Fruit fly (Drosophila melanogaster): ENCODE data around the gene Arl8.
A peak's percentile ranks its signal among the peaks of the same experiment; 100 is the strongest.

Gene Arl8

DNA sequence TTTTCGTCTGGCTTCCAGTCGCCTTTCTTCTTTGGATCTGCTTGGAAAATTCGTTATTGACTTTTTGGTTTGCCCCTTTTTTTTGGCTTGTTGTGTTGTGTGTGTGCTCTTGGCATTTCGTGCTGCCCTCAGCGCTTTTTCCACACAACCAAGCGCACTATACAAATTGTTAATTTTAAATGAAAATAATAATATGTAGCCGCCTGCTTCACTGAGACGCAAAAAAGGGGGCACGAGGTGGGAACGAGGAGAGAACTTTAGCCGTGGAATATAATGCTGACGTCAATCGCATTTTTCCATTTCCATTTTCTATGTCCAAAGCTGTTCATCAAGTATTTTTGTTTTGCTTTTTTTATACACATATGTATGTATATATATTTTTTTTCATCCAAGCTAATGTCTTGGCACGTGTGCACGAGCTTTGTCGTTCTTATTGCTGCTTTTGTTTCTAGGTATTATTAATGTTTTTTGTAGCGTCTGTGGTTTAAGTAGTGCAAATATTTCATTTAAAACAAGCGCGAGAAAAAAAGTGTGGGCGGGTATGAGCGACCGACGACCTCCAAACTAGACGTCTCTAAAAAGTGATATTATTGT is 14.5 kb upstream of the Arl8 start:
- TF ChIP-seq psq (optimal IDR thresholded peaks at IDR 0.05) (no peak), CG8478 (optimal IDR thresholded peaks at IDR 0.05) (no peak), EcR (GFP tag; optimal IDR thresholded peaks at IDR 0.05) (no peak), pan (optimal IDR thresholded peaks at IDR 0.05) (no peak), usp (GFP tag; optimal IDR thresholded peaks at IDR 0.05) (no peak), Dll (optimal IDR thresholded peaks at IDR 0.05) (no peak)

DNA sequence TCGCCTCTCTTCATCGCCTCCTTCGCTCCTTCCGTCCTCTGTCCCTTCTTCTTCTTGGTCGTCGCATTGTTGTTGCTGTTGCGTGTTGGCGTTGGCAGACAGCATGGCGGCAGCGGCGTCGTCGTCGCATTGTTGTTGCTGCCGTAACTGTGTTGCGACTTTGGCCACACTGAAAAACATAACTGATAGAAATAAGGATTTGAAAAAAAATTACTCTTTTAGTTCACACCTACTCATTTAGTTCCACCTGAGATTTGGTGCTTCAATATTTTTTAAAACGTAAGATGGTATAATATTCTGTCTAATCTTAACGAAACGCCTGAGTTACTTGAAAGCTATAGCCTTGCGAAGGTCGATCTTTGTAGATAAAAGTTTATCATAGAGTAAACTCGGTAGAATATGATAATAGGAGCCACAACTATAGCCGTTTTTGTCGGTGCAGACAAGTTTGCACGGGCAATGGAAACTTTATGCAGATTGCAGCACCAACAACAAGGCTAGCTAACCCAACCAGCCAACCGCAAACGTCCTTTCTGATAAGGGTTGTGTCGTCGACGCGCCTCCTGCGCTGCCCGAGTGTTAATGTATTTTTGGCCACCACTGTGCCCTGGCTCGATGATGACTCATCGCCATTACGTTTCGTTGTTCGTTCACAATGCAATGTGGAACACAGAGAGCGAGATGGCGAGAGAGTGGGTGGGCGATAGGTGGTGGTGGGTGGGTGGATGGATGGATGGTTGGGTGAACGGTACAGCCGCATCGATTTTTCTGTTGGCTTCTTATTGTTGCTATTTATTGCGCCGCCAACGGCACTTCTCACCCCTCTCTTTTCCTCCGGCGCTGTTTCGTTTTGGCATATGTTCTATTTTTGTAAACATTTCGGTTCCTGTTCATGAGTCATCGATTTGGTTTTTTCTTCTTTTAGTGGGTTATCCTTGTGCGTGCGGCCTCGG is 13.2 kb upstream of the Arl8 start:
- TF ChIP-seq pan (optimal IDR thresholded peaks at IDR 0.05) (no peak), psq (optimal IDR thresholded peaks at IDR 0.05) (no peak), EcR (GFP tag; optimal IDR thresholded peaks at IDR 0.05) (no peak), Dll (optimal IDR thresholded peaks at IDR 0.05) (peak; percentile 22)

DNA sequence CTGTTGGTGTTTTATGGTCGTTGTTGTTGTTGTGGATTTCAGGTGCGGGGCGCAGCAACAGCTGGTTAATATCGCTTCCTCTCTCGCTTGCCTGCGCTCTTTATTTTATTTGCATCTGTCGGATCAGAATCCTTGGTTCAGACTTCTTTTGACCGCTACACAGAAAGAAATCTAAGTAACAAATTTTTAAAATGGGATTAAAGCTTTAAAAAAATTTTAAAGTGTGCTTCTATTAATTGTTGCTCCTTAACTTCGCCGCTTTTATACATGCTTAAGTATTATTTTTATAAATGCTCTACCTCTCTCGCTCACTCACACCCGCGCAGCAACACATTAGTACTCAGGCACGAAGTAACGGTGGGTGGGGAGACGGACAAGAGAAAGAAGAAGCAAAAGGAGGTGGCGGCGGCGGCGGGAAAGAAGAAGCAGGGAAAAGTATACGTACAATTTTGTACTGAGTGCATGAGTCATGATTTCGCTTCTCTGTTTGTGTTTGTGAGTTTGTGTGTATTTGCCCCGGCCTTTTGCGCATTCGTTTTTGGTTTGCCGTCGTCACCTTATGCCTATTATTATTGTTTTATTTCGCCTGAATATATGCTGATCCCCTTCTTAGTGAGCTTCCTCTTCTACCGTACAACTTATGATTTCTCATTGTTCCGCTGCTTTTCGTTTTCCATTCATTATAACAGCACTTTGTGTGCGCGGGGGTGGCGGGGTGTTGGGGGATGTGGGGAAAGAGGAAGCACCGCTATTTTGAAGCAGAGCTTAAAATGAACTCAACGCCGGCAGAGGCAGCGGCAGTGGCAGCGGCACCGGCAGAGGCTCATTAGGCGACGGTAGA is 12.4 kb upstream of the Arl8 start:
- no peak for TF ChIP-seq usp (GFP tag; optimal IDR thresholded peaks at IDR 0.05)

DNA sequence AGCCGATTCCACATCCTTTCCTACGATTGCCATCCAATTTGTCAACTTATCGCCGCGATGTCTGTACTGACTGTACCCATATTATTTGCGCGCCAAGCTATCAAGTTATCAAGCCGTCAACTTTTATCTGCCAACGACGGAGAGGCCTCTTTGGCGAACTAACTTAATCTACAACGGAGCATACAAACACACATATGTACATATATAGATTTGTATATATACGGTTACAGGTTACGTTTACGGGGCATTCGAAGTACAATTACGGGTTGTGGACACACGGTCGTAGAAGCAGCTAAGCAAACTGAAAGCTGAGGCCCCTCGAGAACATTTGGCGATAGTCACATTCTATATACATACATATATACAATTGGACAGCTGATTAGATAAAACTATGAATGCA is 11.2 kb upstream of the Arl8 start:
- TF ChIP-seq Dll (optimal IDR thresholded peaks at IDR 0.05) = no peak
- no peak for TF ChIP-seq psq (optimal IDR thresholded peaks at IDR 0.05)
- TF ChIP-seq usp (GFP tag; optimal IDR thresholded peaks at IDR 0.05) = no peak
- no peak for TF ChIP-seq CG8478 (optimal IDR thresholded peaks at IDR 0.05)
- TF ChIP-seq EcR (GFP tag; optimal IDR thresholded peaks at IDR 0.05) = no peak
- no peak for TF ChIP-seq pan (optimal IDR thresholded peaks at IDR 0.05)

DNA sequence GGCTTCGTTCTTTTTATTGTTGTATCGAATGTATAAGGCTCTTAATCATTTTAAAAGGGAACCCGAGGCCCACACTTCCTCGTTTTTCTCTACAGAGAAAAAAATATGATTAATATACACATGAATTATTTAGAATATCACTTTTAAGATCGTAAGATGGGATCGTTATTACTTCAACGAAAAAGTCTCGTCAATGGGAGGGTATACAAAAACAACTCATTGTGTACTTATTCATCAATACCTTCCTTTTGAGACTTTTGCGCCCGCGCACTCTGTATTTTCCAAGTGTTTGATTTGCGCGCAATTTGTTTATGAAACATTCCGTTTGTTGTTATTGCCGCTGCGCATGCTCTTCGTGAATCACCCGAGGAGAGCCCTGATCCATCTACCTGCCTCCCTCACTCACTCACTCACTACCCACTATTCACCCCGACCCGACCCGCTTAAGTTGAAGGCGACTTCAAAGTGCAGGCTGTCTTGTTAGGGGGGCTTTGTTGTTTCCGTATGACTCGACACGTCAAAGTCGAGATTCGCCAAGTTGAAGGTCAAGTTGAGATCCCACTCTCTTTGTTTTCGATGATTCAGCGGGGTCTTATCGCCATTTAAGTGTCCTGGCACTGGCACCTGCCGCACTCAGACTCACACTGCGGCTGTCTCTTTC is 10.3 kb upstream of the Arl8 start:
- no peak for TF ChIP-seq psq (optimal IDR thresholded peaks at IDR 0.05)
- no peak for TF ChIP-seq pan (optimal IDR thresholded peaks at IDR 0.05)
- no peak for TF ChIP-seq CG8478 (optimal IDR thresholded peaks at IDR 0.05)
- TF ChIP-seq usp (GFP tag; optimal IDR thresholded peaks at IDR 0.05) = no peak
- TF ChIP-seq Dll (optimal IDR thresholded peaks at IDR 0.05) = no peak
- TF ChIP-seq EcR (GFP tag; optimal IDR thresholded peaks at IDR 0.05) = no peak

DNA sequence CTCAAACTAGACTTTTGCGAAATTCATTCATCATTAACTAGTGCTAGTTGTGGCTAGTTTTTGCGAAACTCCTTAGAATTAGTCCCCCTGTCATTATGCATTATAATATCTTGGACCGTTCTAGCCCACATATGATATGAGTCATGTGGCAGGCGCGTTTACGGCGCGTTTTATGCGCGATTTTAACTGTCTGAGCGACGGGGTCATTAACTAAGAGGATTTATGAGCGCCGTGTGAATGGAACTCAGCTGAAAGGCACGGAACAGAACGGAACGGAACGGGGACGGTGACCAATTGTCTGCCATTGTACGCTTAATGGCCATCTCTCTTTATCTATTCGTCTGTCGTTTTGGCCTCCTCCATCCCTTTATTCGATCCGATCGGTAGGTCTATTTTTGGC is 8.3 kb upstream of the Arl8 start:
- TF ChIP-seq usp (GFP tag; optimal IDR thresholded peaks at IDR 0.05) = no peak
- no peak for TF ChIP-seq psq (optimal IDR thresholded peaks at IDR 0.05)
- TF ChIP-seq CG8478 (optimal IDR thresholded peaks at IDR 0.05) = no peak
- no peak for TF ChIP-seq EcR (GFP tag; optimal IDR thresholded peaks at IDR 0.05)
- no peak for TF ChIP-seq Dll (optimal IDR thresholded peaks at IDR 0.05)
- no peak for TF ChIP-seq pan (optimal IDR thresholded peaks at IDR 0.05)

DNA sequence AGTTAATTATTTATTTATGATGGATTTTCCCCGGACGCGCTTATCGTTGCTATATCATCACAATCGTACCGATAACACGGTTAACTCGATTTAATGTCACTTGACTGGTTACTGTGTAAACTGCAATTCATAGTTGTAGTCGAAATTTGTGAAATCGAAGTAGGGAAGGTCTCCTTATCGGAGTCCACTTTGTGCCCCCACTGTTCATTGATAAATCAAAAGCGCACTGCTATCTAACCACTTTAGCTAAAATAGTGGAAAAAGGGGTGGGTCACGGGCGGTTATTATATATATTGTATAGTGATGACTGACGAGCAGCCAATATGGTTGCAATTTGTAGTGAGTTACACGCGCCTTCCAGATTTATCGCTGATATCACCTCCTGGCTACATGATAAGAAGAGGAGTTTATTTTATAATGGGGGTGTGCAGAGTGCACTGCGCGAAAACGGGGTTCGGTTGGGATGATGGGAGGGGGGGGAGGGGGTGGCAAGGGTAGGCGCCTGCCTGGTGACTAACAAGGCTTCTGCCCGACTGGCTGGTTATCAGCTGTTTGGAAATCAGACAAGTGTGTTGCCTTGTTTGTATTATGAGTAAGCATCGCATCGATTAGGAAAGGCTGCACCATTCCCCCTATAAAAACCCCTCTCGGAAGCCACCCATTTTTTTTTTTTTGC is 7.5 kb upstream of the Arl8 start:
- TF ChIP-seq Dll (optimal IDR thresholded peaks at IDR 0.05) = no peak

DNA sequence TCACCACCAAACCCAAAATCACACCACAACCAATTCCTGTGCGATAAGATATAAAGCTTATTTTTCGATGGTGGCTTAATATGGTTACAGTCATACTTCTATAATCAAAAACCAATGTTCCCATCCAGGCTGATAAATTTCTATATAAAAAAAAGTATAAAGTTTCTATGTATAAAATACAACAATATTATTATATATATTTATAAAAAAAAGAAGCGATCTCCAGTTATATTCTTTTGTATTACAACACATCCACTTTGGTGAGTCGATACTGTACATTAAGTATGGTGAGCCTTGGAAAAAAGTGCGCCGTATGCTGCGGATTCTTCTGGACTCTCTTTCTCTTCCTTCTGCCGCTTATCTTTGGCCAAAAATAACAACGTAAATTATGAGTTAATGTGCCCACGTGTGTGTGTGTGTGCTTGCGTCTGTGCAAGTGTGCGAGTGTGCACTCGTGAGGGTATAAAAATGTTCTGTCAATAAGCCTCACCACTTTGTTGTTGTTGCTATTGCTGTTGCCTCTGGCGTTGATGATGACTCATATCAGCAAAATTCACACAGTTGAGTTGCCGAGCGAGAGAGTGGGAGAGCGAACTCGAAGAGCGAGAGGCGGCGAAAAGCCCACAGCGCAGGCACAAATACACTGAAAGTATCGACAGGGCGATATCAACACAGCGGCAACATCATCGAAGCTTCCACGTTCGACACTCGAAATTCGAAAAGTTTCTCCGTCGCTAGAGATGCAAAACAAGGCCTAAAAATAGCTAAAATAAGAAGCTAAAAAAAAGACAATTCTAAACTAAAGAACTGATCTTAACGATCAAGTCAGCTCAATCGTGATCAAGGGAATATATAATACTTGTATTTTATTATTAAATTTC is 6.7 kb upstream of the Arl8 start:
- TF ChIP-seq EcR (GFP tag; optimal IDR thresholded peaks at IDR 0.05) = no peak
- peak; percentile 80 for TF ChIP-seq Dll (optimal IDR thresholded peaks at IDR 0.05)

DNA sequence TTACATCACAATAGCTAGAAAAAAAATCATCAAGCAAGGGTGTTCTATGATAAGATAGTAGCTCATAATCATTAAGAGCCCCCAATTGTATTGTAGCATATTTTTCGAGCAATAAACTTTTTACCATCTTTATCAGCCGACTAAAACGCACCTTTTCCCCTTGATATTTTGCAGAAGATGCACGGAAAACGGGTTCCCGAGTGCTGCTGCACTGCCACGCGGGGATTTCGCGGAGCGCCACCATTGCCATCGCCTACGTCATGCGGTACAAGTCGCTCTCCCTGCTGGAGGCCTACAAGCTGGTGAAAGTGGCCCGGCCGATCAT is 6.1 kb upstream of the Arl8 start:
- no peak for TF ChIP-seq Dll (optimal IDR thresholded peaks at IDR 0.05)
- no peak for TF ChIP-seq usp (GFP tag; optimal IDR thresholded peaks at IDR 0.05)
- TF ChIP-seq CG8478 (optimal IDR thresholded peaks at IDR 0.05) = no peak
- no peak for TF ChIP-seq pan (optimal IDR thresholded peaks at IDR 0.05)
- no peak for TF ChIP-seq EcR (GFP tag; optimal IDR thresholded peaks at IDR 0.05)
- no peak for TF ChIP-seq psq (optimal IDR thresholded peaks at IDR 0.05)

DNA sequence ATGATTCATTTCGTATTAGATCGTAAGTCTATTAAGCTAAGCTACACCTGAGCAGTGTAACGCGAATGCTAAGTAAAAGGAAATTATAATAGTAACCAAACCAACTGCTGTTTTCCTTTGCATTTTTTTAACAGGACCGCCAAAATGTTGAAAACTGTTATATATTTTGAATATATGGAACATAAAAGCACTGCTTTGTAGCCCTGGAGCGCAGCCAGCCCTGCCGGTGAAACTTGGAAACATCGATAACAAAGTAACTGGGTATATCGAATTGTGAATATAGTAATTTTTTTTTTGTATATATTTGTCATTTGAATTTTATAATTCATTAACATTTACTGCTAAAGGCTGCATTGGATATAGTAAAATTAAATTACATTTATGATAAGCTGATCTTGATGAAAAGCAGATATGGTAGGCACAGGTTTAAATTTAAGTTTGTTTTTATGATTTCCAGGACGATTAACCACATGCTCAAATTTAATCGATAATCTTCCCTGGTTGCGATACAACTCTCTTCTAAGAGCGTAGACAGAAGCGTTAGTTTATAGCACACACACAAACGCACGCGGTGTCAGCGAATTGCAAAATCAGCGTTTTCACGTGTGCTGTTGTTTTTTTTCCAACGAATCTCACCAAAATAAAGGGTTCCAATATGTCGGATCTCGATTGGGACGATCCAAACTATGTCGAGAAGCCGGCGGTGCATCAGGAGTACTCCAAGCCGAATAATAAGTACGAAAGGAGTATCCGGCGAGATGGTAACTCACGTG is 4.0 kb upstream of the Arl8 start, which contains the start of gene CG7878:
CG7878 (plus strand) TSS at position 528 of the 773 bp plus-strand sequence.
- TF ChIP-seq EcR (GFP tag; optimal IDR thresholded peaks at IDR 0.05) = no peak
- no peak for TF ChIP-seq CG8478 (optimal IDR thresholded peaks at IDR 0.05)
- TF ChIP-seq usp (GFP tag; optimal IDR thresholded peaks at IDR 0.05) = no peak
- no peak for TF ChIP-seq psq (optimal IDR thresholded peaks at IDR 0.05)
- no peak for TF ChIP-seq Dll (optimal IDR thresholded peaks at IDR 0.05)
- no peak for TF ChIP-seq pan (optimal IDR thresholded peaks at IDR 0.05)
